Worm (Caenorhabditis elegans) whole organism, midembryonic: ENCODE measurements around the gene rsp-1.
A peak's percentile ranks its signal among the peaks of the same experiment; 100 is the strongest.

Source experiments
- T22C8.4 ChIP-seq: fragments of 200-800 bp; sonication (Bioruptor generic); IDR thresholded peaks from 2 replicates; pipeline ENCODE4 v1.3.6; 2022; ENCODE audit warnings: missing genetic modification characterization, missing compliant biosample characterization
- cog-1 ChIP-seq: sonication (generic microtip); optimal IDR thresholded peaks from 2 replicates; lab custom pipeline; 2016; ENCODE audit warnings: missing genetic modification characterization, missing compliant biosample characterization
- flt-1 ChIP-seq: fragments of 200-800 bp; sonication (Bioruptor generic); IDR thresholded peaks from 2 replicates; pipeline ENCODE4 v1.3.6; 2022; ENCODE audit warnings: missing genetic modification characterization, missing compliant biosample characterization
- klf-2 ChIP-seq: fragments of 200-800 bp; sonication (Bioruptor generic); conservative IDR thresholded peaks from 2 replicates; pipeline ENCODE4 v1.3.6; 2022; ENCODE audit warnings: missing genetic modification reagents, missing genetic modification characterization, missing compliant biosample characterization
- med-1 ChIP-seq: sonication (generic microtip); optimal IDR thresholded peaks from 2 replicates; lab custom pipeline; 2017; ENCODE audit warnings: missing genetic modification characterization, mild to moderate bottlenecking, missing compliant biosample characterization, antibody characterized with exemption, missing genetic modification reagents; ENCODE audit not compliant: insufficient read depth
- ref-1 ChIP-seq: fragments of 200-800 bp; sonication (Bioruptor generic); conservative IDR thresholded peaks from 2 replicates; pipeline ENCODE4 v1.3.6; 2022; ENCODE audit warnings: missing genetic modification reagents, missing genetic modification characterization, missing compliant biosample characterization
- tab-1 ChIP-seq: fragments of 200-800 bp; sonication (Bioruptor generic); IDR thresholded peaks from 2 replicates; pipeline ENCODE4 v1.3.6; 2022; ENCODE audit warnings: missing genetic modification characterization, missing compliant biosample characterization
- ztf-23 ChIP-seq: fragments of 200-800 bp; sonication (Bioruptor generic); IDR thresholded peaks from 2 replicates; pipeline ENCODE4 v1.3.6; 2022; ENCODE audit warnings: missing genetic modification reagents, missing genetic modification characterization, missing compliant biosample characterization
- ztf-29 ChIP-seq: fragments of 200-800 bp; sonication (Bioruptor generic); IDR thresholded peaks from 2 replicates; pipeline ENCODE4 v1.3.6; 2022; ENCODE audit warnings: missing genetic modification reagents, missing genetic modification characterization, missing compliant biosample characterization

rsp-1 gene

DNA sequence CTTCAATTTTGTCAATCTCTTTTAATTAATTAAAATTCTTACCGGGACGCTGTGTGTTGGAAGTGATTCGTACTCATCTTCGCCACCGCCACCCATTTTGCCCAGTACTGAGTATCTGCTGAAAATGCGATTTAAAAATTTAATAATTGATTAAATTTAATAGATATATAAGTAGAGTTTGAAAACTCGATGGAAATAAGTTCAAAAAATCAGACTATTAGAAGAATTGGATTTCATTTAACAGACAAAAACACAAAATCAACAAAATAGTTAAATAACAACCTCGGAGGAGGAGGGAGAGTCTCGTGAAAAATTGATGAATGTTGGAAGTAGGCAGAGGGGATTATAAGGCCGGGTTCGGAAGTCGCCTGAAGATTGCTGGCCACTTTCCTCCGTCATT lies 18.8 kb downstream of the rsp-1 start, which contains the start of gene mfn-1:
TSS of gene mfn-1 (minus strand) at position 101 of the 400 bp plus-strand sequence.
- no peak for TF ChIP-seq klf-2
- TF ChIP-seq ztf-29 (GFP tag; lab: Robert Waterston, UW): no peak
- TF ChIP-seq flt-1 (GFP tag; lab: Robert Waterston, UW): no peak
- TF ChIP-seq ztf-23: no peak
- TF ChIP-seq med-1 (GFP tag; lab: Kevin White, UChicago): no peak
- TF ChIP-seq cog-1 (tag; lab: Kevin White, UChicago): no peak
- TF ChIP-seq T22C8.4 (GFP tag; lab: Robert Waterston, UW): no peak
- TF ChIP-seq ref-1: no peak
- TF ChIP-seq tab-1 (GFP tag; lab: Robert Waterston, UW): no peak

DNA sequence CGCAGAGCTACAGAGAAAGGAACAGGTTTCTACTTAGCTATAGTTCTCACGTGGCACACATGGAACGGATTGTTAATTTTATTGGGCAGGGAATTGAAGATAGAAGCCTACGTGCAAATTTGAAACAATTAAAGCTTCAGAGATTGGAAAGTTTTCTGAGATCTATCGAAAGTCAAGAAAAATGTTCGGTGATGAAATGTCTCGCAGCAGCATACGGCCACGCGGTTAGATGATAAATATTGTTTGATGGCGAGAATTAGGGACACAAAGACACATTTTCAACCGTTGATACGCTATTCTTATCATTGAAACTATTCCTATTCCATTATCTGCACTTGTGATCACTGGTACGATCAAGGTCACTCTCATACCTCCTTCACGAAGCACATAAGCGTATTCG lies 19.4 kb downstream of the rsp-1 start:
- TF ChIP-seq T22C8.4 (GFP tag; lab: Robert Waterston, UW) (no peak), ref-1 (no peak), ztf-23 (no peak), flt-1 (GFP tag; lab: Robert Waterston, UW) (no peak), klf-2 (no peak), med-1 (GFP tag; lab: Kevin White, UChicago) (no peak)

DNA sequence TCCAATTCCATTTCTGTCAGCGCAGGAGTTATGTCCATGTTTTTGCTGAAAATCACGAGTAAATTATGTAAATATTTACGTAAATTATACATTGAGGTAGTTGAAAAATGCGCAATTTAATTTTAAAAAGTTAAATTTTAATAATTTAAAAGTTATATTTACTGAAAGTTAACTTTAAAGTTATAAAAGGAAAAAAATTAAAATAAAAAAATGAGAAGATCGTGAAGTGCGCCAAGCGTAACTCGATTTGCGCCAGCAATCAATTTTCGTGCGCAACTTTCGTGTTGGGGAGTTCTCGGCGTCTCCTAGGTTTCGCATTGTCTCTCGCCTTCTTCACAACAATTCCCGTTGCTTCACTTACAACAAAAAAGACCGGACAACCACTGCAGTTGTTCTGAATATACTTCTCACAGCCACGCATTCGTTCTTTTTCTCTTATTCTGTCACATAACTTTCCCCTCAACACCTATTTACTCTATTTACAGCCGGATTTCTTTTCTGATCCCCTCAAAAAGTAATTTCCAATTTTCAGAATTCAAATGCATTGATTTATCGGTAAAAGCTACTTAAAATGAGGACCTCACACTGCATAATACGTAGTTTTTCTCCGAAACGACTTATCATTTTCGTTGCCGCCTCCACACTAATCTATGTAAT lies 20.5 kb downstream of the rsp-1 start, which contains the start of the genes metl-1 and W02B12.11:
TSS of gene metl-1 (minus strand) at position 51 of the 657 bp plus-strand sequence.
TSS of gene W02B12.11 (plus strand) at position 337 of the 657 bp plus-strand sequence.
- peak; percentile 63; the same call in 1 of the 2 replicates for TF ChIP-seq ztf-23
- TF ChIP-seq T22C8.4 (GFP tag; lab: Robert Waterston, UW): no peak
- no peak for TF ChIP-seq ztf-29 (GFP tag; lab: Robert Waterston, UW)
- TF ChIP-seq med-1 (GFP tag; lab: Kevin White, UChicago): peak; percentile 49
- no peak for TF ChIP-seq klf-2
- peak; percentile 63; the same call in 1 of the 2 replicates for TF ChIP-seq flt-1 (GFP tag; lab: Robert Waterston, UW)
- TF ChIP-seq cog-1 (tag; lab: Kevin White, UChicago): peak; percentile 50
- TF ChIP-seq ref-1: no peak
- TF ChIP-seq tab-1 (GFP tag; lab: Robert Waterston, UW): 0 out of 2 replicates have a peak, but pooled peaks have one; percentile 62

DNA sequence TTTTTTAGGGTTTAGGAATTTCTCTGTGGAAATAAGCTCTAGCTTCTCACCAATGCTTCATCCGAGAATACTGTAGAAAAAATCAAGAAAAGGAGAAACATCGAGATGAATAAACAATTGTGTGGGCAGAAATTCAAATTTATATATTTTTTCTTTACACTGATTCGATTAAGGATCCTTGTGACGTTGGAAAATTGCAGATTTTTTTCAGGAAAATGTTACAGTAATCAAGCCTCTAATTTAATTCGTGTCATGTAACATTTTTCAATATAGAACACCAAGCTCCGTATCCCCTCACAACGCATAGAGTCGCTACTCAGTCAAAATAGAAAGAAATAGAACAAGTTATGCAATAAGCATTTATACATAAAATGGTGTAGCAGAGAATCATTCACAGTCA lies 23.2 kb downstream of the rsp-1 start, which contains the start of gene W02B12.16:
TSS of gene W02B12.16 (minus strand) at position 101 of the 400 bp plus-strand sequence.
- no peak for TF ChIP-seq ref-1
- TF ChIP-seq flt-1 (GFP tag; lab: Robert Waterston, UW): no peak
- TF ChIP-seq ztf-29 (GFP tag; lab: Robert Waterston, UW): no peak

ce11 chrII:11479076-11479475 lies 25.9 kb downstream of the rsp-1 start, which contains the start of gene W02B12.12:
TSS of gene W02B12.12 (minus strand) at chrII:11479176.
- no peak for TF ChIP-seq flt-1 (GFP tag; lab: Robert Waterston, UW)
- no peak for TF ChIP-seq klf-2
- TF ChIP-seq tab-1 (GFP tag; lab: Robert Waterston, UW): no peak
- no peak for TF ChIP-seq T22C8.4 (GFP tag; lab: Robert Waterston, UW)
- no peak for TF ChIP-seq ref-1
- no peak for TF ChIP-seq ztf-29 (GFP tag; lab: Robert Waterston, UW)
- no peak for TF ChIP-seq ztf-23
- TF ChIP-seq med-1 (GFP tag; lab: Kevin White, UChicago): no peak
- no peak for TF ChIP-seq cog-1 (tag; lab: Kevin White, UChicago)

- TF ChIP-seq tab-1 (GFP tag; lab: Robert Waterston, UW): peak; percentile 99
- peak; percentile 96 for TF ChIP-seq ztf-23
- TF ChIP-seq flt-1 (GFP tag; lab: Robert Waterston, UW): peak; percentile 98
- TF ChIP-seq ref-1: peak; percentile 94
- peak; percentile 96 for TF ChIP-seq T22C8.4 (GFP tag; lab: Robert Waterston, UW)
- peak; percentile 98 for TF ChIP-seq klf-2
- TF ChIP-seq med-1 (GFP tag; lab: Kevin White, UChicago): peak; percentile 85
- peak; percentile 93 for TF ChIP-seq cog-1 (tag; lab: Kevin White, UChicago)
- TF ChIP-seq ztf-29 (GFP tag; lab: Robert Waterston, UW): peak; percentile 95
Measured at ce11 chrII:11484600-11484999, 31.4 kb downstream of the rsp-1 start.

DNA sequence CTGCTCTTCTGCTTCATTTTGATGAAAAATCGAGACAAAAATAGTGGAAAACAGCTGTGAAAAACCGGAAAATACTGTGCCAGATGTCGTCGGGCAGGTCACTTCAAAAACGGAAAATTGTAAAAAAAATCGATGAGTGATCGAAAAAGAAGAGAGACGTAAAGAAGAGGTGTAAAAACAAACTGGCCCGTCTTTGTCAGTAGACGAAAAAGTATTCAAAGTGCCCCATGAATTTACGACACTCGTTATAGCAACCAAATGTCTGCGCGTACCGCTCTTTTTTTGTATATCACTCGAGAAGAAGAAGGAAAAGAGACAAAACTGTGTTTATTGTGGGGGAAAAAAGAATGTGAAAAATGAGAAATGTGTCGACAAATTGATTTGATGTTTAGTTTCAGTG lies 32.0 kb downstream of the rsp-1 start, which contains the start of gene twk-5:
TSS of gene twk-5 (minus strand) at position 101 of the 400 bp plus-strand sequence.
- TF ChIP-seq ztf-29 (GFP tag; lab: Robert Waterston, UW) (no peak), klf-2 (no peak), ref-1 (no peak), med-1 (GFP tag; lab: Kevin White, UChicago) (no peak), T22C8.4 (GFP tag; lab: Robert Waterston, UW) (no peak), tab-1 (GFP tag; lab: Robert Waterston, UW) (no peak), cog-1 (tag; lab: Kevin White, UChicago) (no peak), flt-1 (GFP tag; lab: Robert Waterston, UW) (no peak), ztf-23 (no peak)

DNA sequence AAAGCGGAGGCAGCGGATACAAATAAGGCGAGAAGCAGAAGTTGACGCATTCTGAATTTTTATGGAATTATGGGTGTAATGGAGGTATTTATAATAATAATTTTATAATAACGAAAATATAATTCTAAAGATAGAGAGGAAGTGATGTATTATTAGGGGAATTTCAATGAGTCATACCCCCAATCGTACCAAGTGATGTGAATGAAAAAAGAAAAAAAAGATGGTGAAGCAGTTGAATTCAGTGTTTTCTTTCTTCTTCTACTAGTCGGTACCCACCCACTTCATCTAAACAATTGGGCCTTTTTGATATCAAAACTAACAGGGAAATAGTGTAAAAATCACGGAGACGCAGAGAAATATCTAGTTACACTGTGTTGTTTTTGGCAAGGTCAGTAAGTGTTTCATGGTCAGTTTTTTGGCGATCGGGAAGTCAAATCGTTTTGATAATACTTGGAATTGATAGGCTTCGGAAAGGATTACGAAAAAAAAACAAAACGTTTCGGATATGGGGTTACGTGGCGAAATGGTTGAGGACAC lies 33.6 kb downstream of the rsp-1 start, which contains the start of gene ttr-18:
TSS of gene ttr-18 (minus strand) at position 51 of the 537 bp plus-strand sequence.
- TF ChIP-seq ztf-29 (GFP tag; lab: Robert Waterston, UW) (no peak), flt-1 (GFP tag; lab: Robert Waterston, UW) (no peak), klf-2 (no peak), ref-1 (no peak), tab-1 (GFP tag; lab: Robert Waterston, UW) (no peak), cog-1 (tag; lab: Kevin White, UChicago) (no peak), ztf-23 (no peak), T22C8.4 (GFP tag; lab: Robert Waterston, UW) (no peak)

ce11 chrII:11487999-11488398 lies 34.8 kb downstream of the rsp-1 start, which contains the start of gene B0334.13:
TSS of gene B0334.13 (plus strand) at chrII:11488299.
- TF ChIP-seq klf-2 (no peak), ztf-23 (no peak), cog-1 (tag; lab: Kevin White, UChicago) (no peak), ztf-29 (GFP tag; lab: Robert Waterston, UW) (no peak), ref-1 (no peak), tab-1 (GFP tag; lab: Robert Waterston, UW) (no peak), T22C8.4 (GFP tag; lab: Robert Waterston, UW) (no peak), med-1 (GFP tag; lab: Kevin White, UChicago) (no peak), flt-1 (GFP tag; lab: Robert Waterston, UW) (no peak)
